Fruit fly (Drosophila melanogaster) whole organism, embryonic: ENCODE data around the gene Spn28B.

Experiments used
- C15 ChIP-seq: fragments of 200-800 bp; sonication (Bioruptor generic); IDR thresholded peaks from 3 replicates; pipeline ENCODE4 v1.3.6; 2022; ENCODE audit warnings: missing biosample characterization, missing genetic modification characterization
- CG10209 ChIP-seq: fragments of 200-800 bp; sonication (Bioruptor generic); optimal IDR thresholded peaks from 3 replicates; lab custom pipeline; 2017; ENCODE audit warnings: missing biosample characterization, mild to moderate bottlenecking, missing genetic modification characterization, missing genetic modification reagents
- CG10366 ChIP-seq: fragments of 200-800 bp; sonication (Bioruptor generic); IDR thresholded peaks from 2 replicates; pipeline ENCODE4 v1.3.6; 2022; ENCODE audit warnings: missing biosample characterization, missing genetic modification characterization
- CG10431 ChIP-seq: fragments of 200-800 bp; sonication (Bioruptor generic); optimal IDR thresholded peaks from 3 replicates; lab custom pipeline; 2018; ENCODE audit warnings: missing biosample characterization, mild to moderate bottlenecking, missing genetic modification characterization
- CG13123 ChIP-seq: fragments of 200-800 bp; sonication (Bioruptor generic); optimal IDR thresholded peaks from 2 replicates; lab custom pipeline; 2016; ENCODE audit warnings: missing biosample characterization, missing genetic modification characterization
- CG14667 ChIP-seq: fragments of 200-800 bp; sonication (Bioruptor generic); IDR thresholded peaks from 2 replicates; pipeline ENCODE4 v1.3.6; 2022; ENCODE audit warnings: missing biosample characterization, missing genetic modification characterization
- CG16779 ChIP-seq: fragments of 200-800 bp; sonication (Bioruptor generic); IDR thresholded peaks from 2 replicates; pipeline ENCODE4 v1.3.6; 2022; ENCODE audit warnings: missing biosample characterization, missing genetic modification characterization
- CG17612 ChIP-seq: fragments of 200-800 bp; sonication (Bioruptor generic); IDR thresholded peaks from 2 replicates; pipeline ENCODE4 v1.3.6; 2022; ENCODE audit warnings: missing biosample characterization, missing genetic modification characterization
- CG30431 ChIP-seq: fragments of 200-800 bp; sonication (Bioruptor generic); optimal IDR thresholded peaks from 2 replicates; lab custom pipeline; 2017; ENCODE audit warnings: missing biosample characterization, missing genetic modification characterization
- CG5245 ChIP-seq: fragments of 200-800 bp; sonication (Bioruptor generic); optimal IDR thresholded peaks from 3 replicates; lab custom pipeline; 2016; ENCODE audit warnings: missing biosample characterization, missing genetic modification characterization
- CG6254 ChIP-seq: fragments of 200-800 bp; sonication (Bioruptor generic); optimal IDR thresholded peaks from 3 replicates; lab custom pipeline; 2017; ENCODE audit warnings: mild to moderate bottlenecking, missing biosample characterization, missing genetic modification reagents, missing genetic modification characterization
- CG6689 ChIP-seq: fragments of 200-800 bp; sonication (Bioruptor generic); IDR thresholded peaks from 2 replicates; pipeline ENCODE4 v1.3.6; 2022; ENCODE audit warnings: missing biosample characterization, missing genetic modification characterization
- CG7271 ChIP-seq: fragments of 200-800 bp; sonication (Bioruptor generic); optimal IDR thresholded peaks from 2 replicates; lab custom pipeline; 2018; ENCODE audit warnings: missing biosample characterization, mild to moderate bottlenecking, missing genetic modification characterization, moderate library complexity
- CG7987 ChIP-seq: fragments of 200-800 bp; sonication (Bioruptor generic); optimal IDR thresholded peaks from 2 replicates; lab custom pipeline; 2018; ENCODE audit warnings: missing biosample characterization, mild to moderate bottlenecking, missing genetic modification characterization, moderate library complexity
- CG9609 ChIP-seq: fragments of 200-800 bp; sonication (Bioruptor generic); optimal IDR thresholded peaks from 3 replicates; lab custom pipeline; 2016; ENCODE audit warnings: missing biosample characterization, missing genetic modification characterization
- Dref ChIP-seq: fragments of 200-800 bp; sonication (Bioruptor generic); IDR thresholded peaks from 2 replicates; pipeline ENCODE4 v1.3.6; 2022; ENCODE audit warnings: missing biosample characterization, missing genetic modification characterization
- Lhr ChIP-seq: fragments of 200-800 bp; sonication (Bioruptor generic); optimal IDR thresholded peaks from 3 replicates; lab custom pipeline; 2017; ENCODE audit warnings: mild to moderate bottlenecking, missing biosample characterization, missing genetic modification reagents, missing genetic modification characterization
- NC2α ChIP-seq: fragments of 200-800 bp; sonication (Bioruptor generic); optimal IDR thresholded peaks from 2 replicates; lab custom pipeline; 2016; ENCODE audit warnings: missing biosample characterization, missing genetic modification characterization
- NK7.1 ChIP-seq: fragments of 200-800 bp; sonication (Bioruptor generic); optimal IDR thresholded peaks from 3 replicates; lab custom pipeline; 2016; ENCODE audit warnings: missing biosample characterization, missing genetic modification characterization
- NfI ChIP-seq: fragments of 200-800 bp; sonication (Bioruptor generic); optimal IDR thresholded peaks from 3 replicates; lab custom pipeline; 2018; ENCODE audit warnings: missing biosample characterization, mild to moderate bottlenecking, missing genetic modification characterization, moderate library complexity
- Pdp1 ChIP-seq, 2 experiments: fragments of 200-800 bp; sonication (Bioruptor generic); optimal IDR thresholded peaks; 3 replicates each; lab custom pipeline; 2016; ENCODE audit warnings: missing biosample characterization in 2 of 2, missing genetic modification characterization in 2 of 2, mild to moderate bottlenecking in 1 of 2, moderate library complexity in 1 of 2
- Ssrp ChIP-seq: fragments of 200-800 bp; sonication (Bioruptor generic); optimal IDR thresholded peaks from 2 replicates; lab custom pipeline; 2018; ENCODE audit warnings: missing biosample characterization, mild to moderate bottlenecking, missing genetic modification characterization, moderate library complexity
- Vsx1 ChIP-seq: fragments of 200-800 bp; sonication (Bioruptor generic); optimal IDR thresholded peaks from 2 replicates; lab custom pipeline; 2017; ENCODE audit warnings: missing biosample characterization, mild to moderate bottlenecking, missing genetic modification characterization, missing genetic modification reagents
- ab ChIP-seq: fragments of 200-800 bp; sonication (Bioruptor generic); optimal IDR thresholded peaks from 2 replicates; lab custom pipeline; 2016; ENCODE audit warnings: missing biosample characterization, missing genetic modification characterization
- abd-A ChIP-seq: fragments of 200-800 bp; sonication (Bioruptor generic); optimal IDR thresholded peaks from 3 replicates; lab custom pipeline; 2019; ENCODE audit warnings: missing biosample characterization, mild to moderate bottlenecking, missing genetic modification characterization, moderate library complexity
- ac ChIP-seq: fragments of 200-800 bp; sonication (Bioruptor generic); optimal IDR thresholded peaks from 3 replicates; lab custom pipeline; 2017; ENCODE audit warnings: missing biosample characterization, mild to moderate bottlenecking, missing genetic modification characterization
- al ChIP-seq: fragments of 200-800 bp; sonication (Bioruptor generic); IDR thresholded peaks from 2 replicates; pipeline ENCODE4 v1.3.6; 2022; ENCODE audit warnings: missing biosample characterization, missing genetic modification characterization
- dm ChIP-seq: fragments of 200-800 bp; sonication (Bioruptor generic); optimal IDR thresholded peaks from 3 replicates; lab custom pipeline; 2016; ENCODE audit warnings: missing biosample characterization, missing genetic modification characterization
- dpn ChIP-seq, 2 experiments: fragments of 200-800 bp; sonication (Bioruptor generic); optimal IDR thresholded peaks; 3 replicates each; lab custom pipeline; 2016; ENCODE audit warnings: missing biosample characterization in 2 of 2, missing genetic modification characterization in 2 of 2
- eyg ChIP-seq: fragments of 200-800 bp; sonication (Bioruptor generic); optimal IDR thresholded peaks from 3 replicates; lab custom pipeline; 2016; ENCODE audit warnings: missing biosample characterization, missing genetic modification characterization
- fd3F ChIP-seq: fragments of 200-800 bp; sonication (Bioruptor generic); optimal IDR thresholded peaks from 2 replicates; lab custom pipeline; 2018; ENCODE audit warnings: missing biosample characterization, mild to moderate bottlenecking, missing genetic modification characterization, moderate library complexity
- ftz-f1 ChIP-seq: fragments of 200-800 bp; sonication (Bioruptor generic); optimal IDR thresholded peaks from 2 replicates; lab custom pipeline; 2016; ENCODE audit warnings: missing biosample characterization, missing genetic modification characterization
- grn ChIP-seq: fragments of 200-800 bp; sonication (Bioruptor generic); optimal IDR thresholded peaks from 3 replicates; lab custom pipeline; 2017; ENCODE audit warnings: missing biosample characterization, missing genetic modification characterization
- hb ChIP-seq: fragments of 200-800 bp; sonication (Bioruptor generic); IDR thresholded peaks from 3 replicates; pipeline ENCODE4 v1.3.6; 2022; ENCODE audit warnings: missing biosample characterization, missing genetic modification characterization; ENCODE audit not compliant: partially characterized antibody
- jing ChIP-seq: fragments of 200-800 bp; sonication (Bioruptor generic); optimal IDR thresholded peaks from 2 replicates; lab custom pipeline; 2018; ENCODE audit warnings: missing biosample characterization, mild to moderate bottlenecking, missing genetic modification characterization
- kah ChIP-seq: fragments of 200-800 bp; sonication (Bioruptor generic); optimal IDR thresholded peaks from 2 replicates; lab custom pipeline; 2018; ENCODE audit warnings: missing biosample characterization, mild to moderate bottlenecking, missing genetic modification characterization
- lilli ChIP-seq: fragments of 200-800 bp; sonication (Bioruptor generic); optimal IDR thresholded peaks from 3 replicates; lab custom pipeline; 2016; ENCODE audit warnings: missing biosample characterization, missing genetic modification characterization
- lov ChIP-seq, 2 experiments: fragments of 200-800 bp in 1 of 2; fragments of >200 bp in 1 of 2; sonication (Bioruptor generic) in 1 of 2; IDR thresholded peaks in 1 of 2; optimal IDR thresholded peaks in 1 of 2; 2 replicates in 1 of 2; 3 replicates in 1 of 2; pipeline versions ENCODE4 v1.3.6 to Lab custom; 2017 to 2022; ENCODE audit warnings: missing biosample characterization in 1 of 2, missing genetic modification characterization in 1 of 2
- odd ChIP-seq: fragments of 200-800 bp; sonication (Bioruptor generic); optimal IDR thresholded peaks from 2 replicates; lab custom pipeline; 2017; ENCODE audit warnings: missing biosample characterization, mild to moderate bottlenecking, missing genetic modification characterization
- onecut ChIP-seq: fragments of 200-800 bp; sonication (Bioruptor generic); IDR thresholded peaks from 2 replicates; pipeline ENCODE4 v1.3.6; 2022; ENCODE audit warnings: missing biosample characterization, missing genetic modification characterization
- org-1 ChIP-seq: fragments of 200-800 bp; sonication (Bioruptor generic); optimal IDR thresholded peaks from 2 replicates; lab custom pipeline; 2017; ENCODE audit warnings: missing biosample characterization, missing genetic modification characterization
- ro ChIP-seq: fragments of 200-800 bp; sonication (Bioruptor generic); IDR thresholded peaks from 2 replicates; pipeline ENCODE4 v1.3.6; 2022; ENCODE audit warnings: missing biosample characterization, missing genetic modification characterization
- sd ChIP-seq: fragments of 200-800 bp; sonication (Bioruptor generic); optimal IDR thresholded peaks from 3 replicates; lab custom pipeline; 2018; ENCODE audit warnings: missing biosample characterization, mild to moderate bottlenecking, missing genetic modification characterization, moderate library complexity
- sens ChIP-seq: fragments of 200-800 bp; sonication (Bioruptor generic); peaks from one replicate; lab custom pipeline; 2016; ENCODE audit warnings: missing biosample characterization, missing genetic modification characterization
- slp2 ChIP-seq: fragments of 200-800 bp; sonication (Bioruptor generic); optimal IDR thresholded peaks from 2 replicates; lab custom pipeline; 2016; ENCODE audit warnings: missing biosample characterization, missing genetic modification characterization
- sob ChIP-seq: fragments of 200-800 bp; sonication (Bioruptor generic); IDR thresholded peaks from 2 replicates; pipeline ENCODE4 v1.3.6; 2022; ENCODE audit warnings: missing biosample characterization, missing genetic modification characterization
- tin ChIP-seq: fragments of 200-800 bp; sonication (Bioruptor generic); optimal IDR thresholded peaks from 3 replicates; lab custom pipeline; 2016; ENCODE audit warnings: missing biosample characterization, missing genetic modification characterization
- tio ChIP-seq: fragments of 200-800 bp; sonication (Bioruptor generic); optimal IDR thresholded peaks from 2 replicates; lab custom pipeline; 2017; ENCODE audit warnings: missing biosample characterization, missing genetic modification characterization, inconsistent platforms
- vfl ChIP-seq: fragments of 200-800 bp; sonication (Bioruptor generic); optimal IDR thresholded peaks from 2 replicates; lab custom pipeline; 2016; ENCODE audit warnings: missing biosample characterization, missing genetic modification characterization
- vnd ChIP-seq: fragments of 200-800 bp; sonication (Bioruptor generic); IDR thresholded peaks from 3 replicates; pipeline ENCODE4 v1.3.6; 2022; ENCODE audit warnings: missing biosample characterization, missing genetic modification characterization; ENCODE audit not compliant: partially characterized antibody
- zen ChIP-seq: fragments of 200-800 bp; sonication (Bioruptor generic); optimal IDR thresholded peaks from 3 replicates; lab custom pipeline; 2018; ENCODE audit warnings: missing biosample characterization, mild to moderate bottlenecking, missing genetic modification characterization, moderate library complexity

Gene Spn28B

dm6 chr2L:7632783-7633182, 51.1 kb downstream of the Spn28B start (continued):
- no peak for TF ChIP-seq CG16779
- TF ChIP-seq Vsx1 (GFP tag; lab: Kevin White, UChicago), result peak; percentile 23
- TF ChIP-seq CG13123 (GFP tag; lab: Kevin White, UChicago), result no peak
- no peak for TF ChIP-seq Lhr (GFP tag; lab: Kevin White, UChicago)
- no peak for TF ChIP-seq ac (GFP tag; lab: Kevin White, UChicago)
- no peak for TF ChIP-seq kah (GFP tag; lab: Kevin White, UChicago)
- TF ChIP-seq CG9609, result peak; percentile 30
- TF ChIP-seq CG6689 (GFP tag; lab: Robert Waterston, UW), result peak; percentile 58
- peak; percentile 12 to 54 for TF ChIP-seq Pdp1 (GFP tag; optimal IDR thresholded peaks at IDR 0.05; lab: Kevin White, UChicago)
- peak; percentile 31 for TF ChIP-seq odd (GFP tag; lab: Kevin White, UChicago)
- no peak for TF ChIP-seq al (GFP tag; lab: Robert Waterston, UW)
- no peak for TF ChIP-seq vnd (GFP tag; lab: Robert Waterston, UW)
- peak; percentile 27; the same call in 1 of the 2 replicates for TF ChIP-seq CG10366 (GFP tag; lab: Robert Waterston, UW)
- TF ChIP-seq hb (GFP tag; lab: Robert Waterston, UW), result no peak
- TF ChIP-seq grn (GFP tag; lab: Kevin White, UChicago), result peak; percentile 78
- TF ChIP-seq CG6254, result no peak
- TF ChIP-seq dm (GFP tag; lab: Kevin White, UChicago), result no peak
- peak; percentile 36 for TF ChIP-seq tin (GFP tag; lab: Kevin White, UChicago)
- peak; percentile 38 for TF ChIP-seq CG7271 (tag; lab: Kevin White, UChicago)
- no peak for TF ChIP-seq CG7987
- TF ChIP-seq ftz-f1 (GFP tag; lab: Kevin White, UChicago), result no peak
- TF ChIP-seq org-1 (GFP tag; lab: Kevin White, UChicago), result peak; percentile 7
- TF ChIP-seq fd3F (GFP tag; lab: Kevin White, UChicago), result no peak
- no peak for TF ChIP-seq CG14667
- peak; percentile 51 for TF ChIP-seq tio (GFP tag; lab: Kevin White, UChicago)
- TF ChIP-seq jing (GFP tag; lab: Kevin White, UChicago), result no peak
- TF ChIP-seq ro, result no peak
- no peak for TF ChIP-seq ab (GFP tag; lab: Kevin White, UChicago)
- TF ChIP-seq sob (GFP tag; lab: Robert Waterston, UW), result no peak
- no peak for TF ChIP-seq NfI (GFP tag; lab: Kevin White, UChicago)
- TF ChIP-seq vfl (GFP tag; lab: Kevin White, UChicago), result no peak
- no peak for TF ChIP-seq CG17612 (GFP tag; lab: Robert Waterston, UW)
- TF ChIP-seq CG10209 (GFP tag; lab: Kevin White, UChicago), result peak; percentile 50
- TF ChIP-seq lilli, result peak; percentile 35
- no peak for TF ChIP-seq NC2α
- TF ChIP-seq Ssrp (tag; lab: Kevin White, UChicago), result peak; percentile 46
- TF ChIP-seq C15 (GFP tag; lab: Robert Waterston, UW), result no peak
- no peak for TF ChIP-seq eyg (GFP tag; lab: Kevin White, UChicago)
- peak; percentile 92 for TF ChIP-seq zen (tag; lab: Kevin White, UChicago)
- peak; percentile 48 for TF ChIP-seq sens
- no peak for TF ChIP-seq slp2 (GFP tag; lab: Kevin White, UChicago)
- peak; percentile 30 to 33 for TF ChIP-seq dpn (GFP tag; optimal IDR thresholded peaks at IDR 0.05; lab: Kevin White, UChicago)
- TF ChIP-seq sd, result peak; percentile 80
- no peak for TF ChIP-seq onecut
- no peak for TF ChIP-seq abd-A (tag; lab: Kevin White, UChicago)
- no peak for TF ChIP-seq Dref (GFP tag; lab: Robert Waterston, UW)
- no peak for TF ChIP-seq CG10431
- peak; percentile 52 for TF ChIP-seq CG5245
- TF ChIP-seq NK7.1 (GFP tag; lab: Kevin White, UChicago), result no peak
- no peak for TF ChIP-seq lov (optimal IDR thresholded peaks at IDR 0.05; lab: Kevin White, UChicago)
- no peak for TF ChIP-seq lov (GFP tag; IDR thresholded peaks at IDR 0.05; lab: Robert Waterston, UW)
- TF ChIP-seq CG30431 (GFP tag; lab: Kevin White, UChicago), result peak; percentile 62
